Worm (Caenorhabditis elegans) whole organism, L1 larva: ENCODE results near the gene F32G8.2.

ENCODE experiments used
- blmp-1 ChIP-seq: fragments of 150-350 bp; optimal IDR thresholded peaks from 2 replicates; lab custom pipeline; 2014; ENCODE audit warnings: missing biosample characterization, missing genetic modification characterization
- efl-1 ChIP-seq, 4 experiments: fragments of 150-350 bp; optimal IDR thresholded peaks in 3 of 4; peaks in 1 of 4; 1 replicate in 1 of 4; 2 replicates in 3 of 4; lab custom pipeline; 2014; ENCODE audit warnings: missing biosample characterization in 2 of 4, missing genetic modification characterization in 2 of 4, missing genetic modification reagents in 2 of 4
- nhr-85 ChIP-seq: sonication (generic microtip); peaks from one replicate; lab custom pipeline; 2016; ENCODE audit warnings: missing genetic modification characterization, inconsistent platforms, missing compliant biosample characterization

F32G8.2 gene

DNA sequence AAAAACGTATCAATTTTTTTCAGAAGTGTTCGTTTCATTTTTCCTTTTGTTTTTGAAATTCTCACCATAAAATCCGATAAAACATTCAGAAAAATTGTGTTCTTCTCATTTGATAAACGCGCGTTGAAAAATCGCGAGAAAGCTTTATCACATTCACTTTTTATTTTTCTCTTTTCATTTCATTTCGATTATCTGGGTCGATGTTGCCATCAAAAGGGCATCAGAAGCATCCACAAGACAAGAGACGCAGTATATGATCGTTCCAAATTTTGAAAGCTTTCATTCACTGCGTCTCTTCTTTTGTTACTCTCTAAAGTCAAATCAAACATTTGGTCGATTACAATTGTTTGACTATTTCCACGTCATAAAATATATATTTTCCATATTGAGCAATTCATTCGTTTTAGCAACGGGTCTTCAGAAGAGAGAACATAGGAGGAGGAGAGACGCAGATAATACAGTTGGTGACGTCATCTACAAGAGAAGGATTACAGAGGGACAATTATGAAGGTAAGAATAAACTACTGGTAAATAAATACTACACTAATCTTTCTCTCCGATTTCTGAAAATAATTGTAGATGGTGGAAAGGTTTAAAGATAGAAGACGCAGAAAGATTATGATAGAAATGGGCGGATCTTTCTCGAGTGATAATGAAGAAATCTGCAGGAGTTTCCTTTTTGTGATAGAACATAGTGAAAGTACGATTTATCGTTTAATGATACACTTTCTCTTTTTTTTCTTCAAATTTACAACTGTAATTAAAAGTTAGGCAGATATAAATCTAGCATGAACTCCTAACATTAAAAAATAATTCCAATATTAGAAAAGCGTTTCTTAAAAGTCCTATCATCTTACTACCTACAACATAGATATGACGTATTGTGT is 52.5 kb downstream of the F32G8.2 start, which contains the start of gene H27A22.1:
H27A22.1 (plus strand) TSS at position 505 of the 887 bp plus-strand sequence.
- TF ChIP-seq efl-1 (optimal IDR thresholded peaks at IDR 0.05; lab: Kevin White, UChicago) (no peak), efl-1 (GFP tag; optimal IDR thresholded peaks at IDR 0.05 in 1 of 2; lab: Kevin White, UChicago) (no peak), blmp-1 (peak; percentile 98), nhr-85 (tag; lab: Kevin White, UChicago) (peak; percentile 62)
